Fruit fly (Drosophila melanogaster): Measurements from ENCODE around the gene Tspo.

DNA sequence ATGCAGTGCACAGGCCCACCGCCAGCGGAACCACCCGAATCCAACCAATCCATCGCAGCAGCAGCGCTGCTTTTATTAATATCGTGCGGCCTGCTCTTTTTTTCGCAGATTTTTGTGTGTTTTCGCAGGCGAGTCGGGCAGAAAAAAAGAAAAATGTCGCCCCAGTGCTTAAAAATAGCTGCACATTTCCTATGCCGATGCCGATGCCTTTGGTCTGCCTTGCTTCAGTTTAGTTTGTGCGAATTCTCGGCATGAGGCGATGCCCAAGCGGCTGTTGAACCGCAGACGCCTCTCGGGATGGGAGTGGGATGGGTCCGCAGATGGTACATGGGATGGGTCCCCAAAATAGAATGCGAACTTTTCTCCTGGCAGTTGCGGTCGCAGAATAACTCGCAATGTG, 3.9 kb downstream of the Tspo start:
- peak; percentile 65 for TF ChIP-seq net (GFP tag; optimal IDR thresholded peaks at IDR 0.05)
- TF ChIP-seq esn (GFP tag; optimal IDR thresholded peaks at IDR 0.05) = no peak
- no peak for TF ChIP-seq ss (GFP tag; optimal IDR thresholded peaks at IDR 0.05)
- no peak for TF ChIP-seq salr (GFP tag; optimal IDR thresholded peaks at IDR 0.05)
- no peak for TF ChIP-seq spab (GFP tag; optimal IDR thresholded peaks at IDR 0.05)
- TF ChIP-seq cyc (GFP tag; optimal IDR thresholded peaks at IDR 0.05) = no peak
- no peak for TF ChIP-seq OdsH (GFP tag; optimal IDR thresholded peaks at IDR 0.05)
- TF ChIP-seq Hr39 (GFP tag; optimal IDR thresholded peaks at IDR 0.05) = no peak
- no peak for TF ChIP-seq CG6276 (GFP tag; optimal IDR thresholded peaks at IDR 0.05)
